Worm (Caenorhabditis elegans): Measurements from ENCODE around the gene T10C6.10.

Gene T10C6.10

DNA sequence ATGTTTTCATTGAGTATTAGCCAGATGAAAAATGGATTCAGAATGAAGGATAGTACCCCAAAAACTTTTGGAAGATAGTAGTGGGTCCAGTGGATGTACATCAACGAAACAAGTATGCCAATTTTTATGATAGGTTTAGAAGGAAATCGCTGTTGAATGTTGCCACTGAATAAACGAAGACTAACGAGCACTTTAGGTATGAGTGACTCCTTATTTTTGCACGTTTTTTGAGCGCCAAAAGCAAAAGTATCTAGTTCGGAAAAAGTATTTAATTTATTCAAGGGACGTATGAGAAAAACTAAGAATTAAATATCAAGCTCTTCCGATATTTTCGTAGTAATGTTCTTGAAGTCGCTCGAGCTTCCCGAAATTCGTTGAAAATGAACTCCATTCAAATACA lies 37.6 kb downstream of the T10C6.10 start, which contains the start of gene srj-10:
TSS of gene srj-10 (minus strand) at position 101 of the 400 bp plus-strand sequence.
- no peak for TF ChIP-seq Y79H2A.3 (GFP tag; conservative IDR thresholded peaks at IDR 0.05)
- no peak for TF ChIP-seq egrh-3 (GFP tag; IDR thresholded peaks at IDR 0.05)
- no peak for TF ChIP-seq nhr-90 (tag; optimal IDR thresholded peaks at IDR 0.05)
- TF ChIP-seq pbrm-1 (GFP tag; IDR thresholded peaks at IDR 0.05), result no peak
- TF ChIP-seq mes-4 (tag; optimal IDR thresholded peaks at IDR 0.05), result no peak
- no peak for TF ChIP-seq aptf-3 (GFP tag; IDR thresholded peaks at IDR 0.05)
- no peak for TF ChIP-seq lsy-27 (tag; optimal IDR thresholded peaks at IDR 0.05; ENCODE audit: borderline replicate concordance, insufficient read depth)
- no peak for TF ChIP-seq snpc-4 (GFP tag; optimal IDR thresholded peaks at IDR 0.05)
- no peak for TF ChIP-seq snpc-4 (tag; optimal IDR thresholded peaks at IDR 0.05)
- TF ChIP-seq sdz-38 (tag; optimal IDR thresholded peaks at IDR 0.05), result no peak
- no peak for TF ChIP-seq fkh-3 (tag; optimal IDR thresholded peaks at IDR 0.05)
- no peak for TF ChIP-seq let-526 (GFP tag; IDR thresholded peaks at IDR 0.05)
- TF ChIP-seq akir-1 (GFP tag; optimal IDR thresholded peaks at IDR 0.05), result no peak
- TF ChIP-seq F57A8.1 (GFP tag; optimal IDR thresholded peaks at IDR 0.05), result no peak
- TF ChIP-seq T07F8.4 (tag; optimal IDR thresholded peaks at IDR 0.05), result no peak
- TF ChIP-seq K12H6.12 (tag; optimal IDR thresholded peaks at IDR 0.05), result no peak

ce11 chrV:16075250-16075709 lies 39.1 kb downstream of the T10C6.10 start, which contains the start of the genes F14H3.12 and srj-29:
F14H3.12 (minus strand) TSS chrV:16075323.
srj-29 (plus strand) TSS chrV:16075659.
- no peak for TF ChIP-seq F33H1.4 (GFP tag; IDR thresholded peaks at IDR 0.05)
- TF ChIP-seq cebp-1 (GFP tag; IDR thresholded peaks at IDR 0.05), result peak; percentile 32; the same call in 1 of the 2 replicates
- no peak for TF ChIP-seq cebp-1 (tag; optimal IDR thresholded peaks at IDR 0.05)
- peak; percentile 76 for TF ChIP-seq nhr-80 (tag; optimal IDR thresholded peaks at IDR 0.05)
- TF ChIP-seq atf-7 (tag; optimal IDR thresholded peaks at IDR 0.05), result no peak
- no peak for TF ChIP-seq ztf-26 (tag; optimal IDR thresholded peaks at IDR 0.05)

- peak; percentile 34 for TF ChIP-seq nhr-80 (tag; optimal IDR thresholded peaks at IDR 0.05)
- TF ChIP-seq hmg-20 (GFP tag; IDR thresholded peaks at IDR 0.05), result no peak
Observed at ce11 chrV:16080039-16080438, 43.8 kb downstream of the T10C6.10 start.

ce11 chrV:16080678-16081077 lies 44.5 kb downstream of the T10C6.10 start:
- no peak for TF ChIP-seq ztf-18 (tag; optimal IDR thresholded peaks at IDR 0.05)
- TF ChIP-seq mel-28 (tag; optimal IDR thresholded peaks at IDR 0.05; ENCODE audit: borderline replicate concordance), result no peak
- no peak for TF ChIP-seq egrh-3 (GFP tag; IDR thresholded peaks at IDR 0.05)
- TF ChIP-seq cebp-2 (GFP tag; IDR thresholded peaks at IDR 0.05), result no peak
- TF ChIP-seq F57A8.1 (GFP tag; optimal IDR thresholded peaks at IDR 0.05), result no peak
- TF ChIP-seq madf-8 (GFP tag; conservative IDR thresholded peaks at IDR 0.05), result no peak
- no peak for TF ChIP-seq K12H6.12 (tag; optimal IDR thresholded peaks at IDR 0.05)
- TF ChIP-seq dpff-1 (tag; optimal IDR thresholded peaks at IDR 0.05), result no peak
- TF ChIP-seq dox-1 (GFP tag; IDR thresholded peaks at IDR 0.05), result no peak
- no peak for TF ChIP-seq Y95B8A.8 (GFP tag; IDR thresholded peaks at IDR 0.05)
- TF ChIP-seq dpl-1 (GFP tag; optimal IDR thresholded peaks at IDR 0.05), result no peak
- no peak for TF ChIP-seq nhr-179 (tag; optimal IDR thresholded peaks at IDR 0.05)
- TF ChIP-seq tlf-1 (GFP tag; optimal IDR thresholded peaks at IDR 0.05), result no peak
- no peak for TF ChIP-seq ztf-28 (GFP tag; IDR thresholded peaks at IDR 0.05)
- no peak for TF ChIP-seq hlh-26 (GFP tag; conservative IDR thresholded peaks at IDR 0.05)
- TF ChIP-seq lin-54 (GFP tag; optimal IDR thresholded peaks at IDR 0.05), result no peak
- no peak for TF ChIP-seq T26A5.8 (tag; optimal IDR thresholded peaks at IDR 0.05)
- no peak for TF ChIP-seq gei-17 (GFP tag; optimal IDR thresholded peaks at IDR 0.05)

Data from whole organism, young adult.